Fruit fly (Drosophila melanogaster) whole organism, embryonic: ENCODE data around the gene CG33647.

Experiments used
- ATbp ChIP-seq: fragments of 200-800 bp; sonication (Bioruptor generic); optimal IDR thresholded peaks from 2 replicates; lab custom pipeline; 2017; ENCODE audit warnings: missing biosample characterization, mild to moderate bottlenecking, missing genetic modification characterization, missing genetic modification reagents
- Antp ChIP-seq: fragments of 200-800 bp; sonication (Bioruptor generic); optimal IDR thresholded peaks from 3 replicates; lab custom pipeline; 2016; ENCODE audit warnings: missing biosample characterization, missing genetic modification characterization
- Blimp-1 ChIP-seq: fragments of 200-800 bp; sonication (Bioruptor generic); optimal IDR thresholded peaks from 3 replicates; lab custom pipeline; 2018; ENCODE audit warnings: missing biosample characterization, missing genetic modification characterization, mild to moderate bottlenecking, moderate library complexity, missing genetic modification reagents
- CG10147 ChIP-seq: fragments of 200-800 bp; sonication (Bioruptor generic); optimal IDR thresholded peaks from 2 replicates; lab custom pipeline; 2019; ENCODE audit warnings: missing biosample characterization, mild to moderate bottlenecking, missing genetic modification characterization, moderate library complexity
- CG10274 ChIP-seq: fragments of 200-800 bp; sonication (Bioruptor generic); optimal IDR thresholded peaks from 3 replicates; lab custom pipeline; 2017; ENCODE audit warnings: missing biosample characterization, mild to moderate bottlenecking, missing genetic modification characterization
- CG10959 ChIP-seq: fragments of 200-800 bp; sonication (Bioruptor generic); IDR thresholded peaks from 2 replicates; pipeline ENCODE4 v1.3.6; 2022; ENCODE audit warnings: missing biosample characterization, missing genetic modification characterization
- CG11085 ChIP-seq: fragments of 200-800 bp; sonication (Bioruptor generic); IDR thresholded peaks from 2 replicates; pipeline ENCODE4 v1.3.6; 2022; ENCODE audit warnings: missing biosample characterization, missing genetic modification characterization
- CG12299 ChIP-seq: fragments of 200-800 bp; sonication (Bioruptor generic); optimal IDR thresholded peaks from 2 replicates; lab custom pipeline; 2018; ENCODE audit warnings: missing biosample characterization, mild to moderate bottlenecking, missing genetic modification characterization
- CG12391 ChIP-seq: fragments of 200-800 bp; sonication (Bioruptor generic); optimal IDR thresholded peaks from 3 replicates; lab custom pipeline; 2018; ENCODE audit warnings: missing biosample characterization, mild to moderate bottlenecking, missing genetic modification characterization, moderate library complexity
- CG17328 ChIP-seq: fragments of 200-800 bp; sonication (Bioruptor generic); IDR thresholded peaks from 2 replicates; pipeline ENCODE4 v1.3.6; 2022; ENCODE audit warnings: missing biosample characterization, missing genetic modification characterization
- CG1792 ChIP-seq: fragments of 200-800 bp; sonication (Bioruptor generic); optimal IDR thresholded peaks from 2 replicates; lab custom pipeline; 2016; ENCODE audit warnings: missing biosample characterization, missing genetic modification characterization
- CG3995 ChIP-seq: fragments of 200-800 bp; sonication (Bioruptor generic); optimal IDR thresholded peaks from 3 replicates; lab custom pipeline; 2016; ENCODE audit warnings: missing biosample characterization, missing genetic modification characterization
- CG6272 ChIP-seq: fragments of 200-800 bp; sonication (Bioruptor generic); IDR thresholded peaks from 2 replicates; pipeline ENCODE4 v1.3.6; 2022; ENCODE audit warnings: missing biosample characterization, missing genetic modification characterization
- CG6854 ChIP-seq: fragments of 200-800 bp; sonication (Bioruptor generic); optimal IDR thresholded peaks from 3 replicates; lab custom pipeline; 2017; ENCODE audit warnings: missing biosample characterization, mild to moderate bottlenecking, missing genetic modification characterization
- CG7963 ChIP-seq: fragments of 200-800 bp; sonication (Bioruptor generic); IDR thresholded peaks from 3 replicates; pipeline ENCODE4 v1.3.6; 2022; ENCODE audit warnings: missing biosample characterization, missing genetic modification characterization; ENCODE audit not compliant: partially characterized antibody
- CG8388 ChIP-seq: fragments of 200-800 bp; sonication (Bioruptor generic); optimal IDR thresholded peaks from 2 replicates; lab custom pipeline; 2019; ENCODE audit warnings: missing biosample characterization, mild to moderate bottlenecking, missing genetic modification characterization, moderate library complexity
- CG8924 ChIP-seq: fragments of 200-800 bp; optimal IDR thresholded peaks from 3 replicates; lab custom pipeline; 2019; ENCODE audit warnings: missing biosample characterization, mild to moderate bottlenecking, missing genetic modification characterization, moderate library complexity
- Dip3 ChIP-seq: fragments of 200-800 bp; sonication (Bioruptor generic); optimal IDR thresholded peaks from 3 replicates; lab custom pipeline; 2016; ENCODE audit warnings: missing biosample characterization, missing genetic modification characterization
- Doc3 ChIP-seq: fragments of 200-800 bp; sonication (Bioruptor generic); IDR thresholded peaks from 3 replicates; pipeline ENCODE4 v1.3.6; 2022; ENCODE audit warnings: missing biosample characterization, missing genetic modification characterization; ENCODE audit not compliant: partially characterized antibody
- Dp ChIP-seq: fragments of 200-800 bp; sonication (Bioruptor generic); optimal IDR thresholded peaks from 2 replicates; lab custom pipeline; 2018; ENCODE audit warnings: missing biosample characterization, mild to moderate bottlenecking, missing genetic modification characterization, moderate library complexity
- Ets97D ChIP-seq: fragments of 200-800 bp; sonication (Bioruptor generic); optimal IDR thresholded peaks from 3 replicates; lab custom pipeline; 2016; ENCODE audit warnings: missing biosample characterization, missing genetic modification characterization
- Gsc ChIP-seq: fragments of 200-800 bp; sonication (Bioruptor generic); IDR thresholded peaks from 2 replicates; pipeline ENCODE4 v1.3.6; 2022; ENCODE audit warnings: missing biosample characterization, missing genetic modification characterization
- H2.0 ChIP-seq: fragments of 200-800 bp; sonication (Bioruptor generic); IDR thresholded peaks from 2 replicates; pipeline ENCODE4 v1.3.6; 2022; ENCODE audit warnings: missing biosample characterization, missing genetic modification characterization
- Hmr ChIP-seq: fragments of 200-800 bp; sonication (Bioruptor generic); optimal IDR thresholded peaks from 3 replicates; lab custom pipeline; 2017; ENCODE audit warnings: mild to moderate bottlenecking, missing biosample characterization, missing genetic modification reagents, missing genetic modification characterization
- MTF-1 ChIP-seq: fragments of 200-800 bp; sonication (Bioruptor generic); optimal IDR thresholded peaks from 2 replicates; lab custom pipeline; 2018; ENCODE audit warnings: missing biosample characterization, mild to moderate bottlenecking, missing genetic modification characterization, borderline replicate concordance
- Med ChIP-seq: fragments of 200-800 bp; sonication (Bioruptor generic); peaks from one replicate; lab custom pipeline; 2016; ENCODE audit warnings: missing biosample characterization, missing genetic modification characterization, mild to moderate bottlenecking, inconsistent platforms, moderate library complexity
- Mes4 ChIP-seq: fragments of 200-800 bp; sonication (Bioruptor generic); optimal IDR thresholded peaks from 2 replicates; lab custom pipeline; 2016; ENCODE audit warnings: missing biosample characterization, missing genetic modification characterization
- Oli ChIP-seq: fragments of 200-800 bp; sonication (Bioruptor generic); optimal IDR thresholded peaks from 2 replicates; lab custom pipeline; 2018; ENCODE audit warnings: missing biosample characterization, mild to moderate bottlenecking, missing genetic modification characterization, moderate library complexity
- Ptx1 ChIP-seq: fragments of 200-800 bp; sonication (Bioruptor generic); IDR thresholded peaks from 2 replicates; pipeline ENCODE4 v1.3.6; 2022; ENCODE audit warnings: missing biosample characterization, missing genetic modification characterization
- Sin3A ChIP-seq: fragments of >200 bp; optimal IDR thresholded peaks from 2 replicates; lab custom pipeline; 2018
- Sox102F ChIP-seq: fragments of 200-800 bp; sonication (Bioruptor generic); optimal IDR thresholded peaks from 2 replicates; lab custom pipeline; 2018; ENCODE audit warnings: missing biosample characterization, mild to moderate bottlenecking, missing genetic modification characterization, moderate library complexity
- TFAM ChIP-seq: fragments of 200-800 bp; sonication (Bioruptor generic); optimal IDR thresholded peaks from 2 replicates; lab custom pipeline; 2017; ENCODE audit warnings: missing biosample characterization, missing genetic modification characterization, inconsistent platforms
- Xrp1 ChIP-seq: fragments of 200-800 bp; sonication (Bioruptor generic); IDR thresholded peaks from 2 replicates; pipeline ENCODE4 v1.3.6; 2022; ENCODE audit warnings: missing biosample characterization, missing genetic modification characterization
- ac ChIP-seq: fragments of 200-800 bp; sonication (Bioruptor generic); optimal IDR thresholded peaks from 3 replicates; lab custom pipeline; 2017; ENCODE audit warnings: missing biosample characterization, mild to moderate bottlenecking, missing genetic modification characterization
- bsh ChIP-seq, 2 experiments: fragments of 200-800 bp; sonication (Bioruptor generic); optimal IDR thresholded peaks; 2 replicates each; lab custom pipeline; 2017 to 2018; ENCODE audit warnings: mild to moderate bottlenecking in 2 of 2, missing biosample characterization in 2 of 2, missing genetic modification characterization in 2 of 2, moderate library complexity in 1 of 2
- cad ChIP-seq: fragments of >200 bp; optimal IDR thresholded peaks from 2 replicates; lab custom pipeline; 2017; ENCODE audit warnings: missing biosample characterization, missing genetic modification characterization
- chm ChIP-seq: fragments of 200-800 bp; sonication (Bioruptor generic); IDR thresholded peaks from 2 replicates; pipeline ENCODE4 v1.3.6; 2022; ENCODE audit warnings: missing biosample characterization, missing genetic modification characterization
- corto ChIP-seq: fragments of 200-800 bp; sonication (Bioruptor generic); optimal IDR thresholded peaks from 2 replicates; lab custom pipeline; 2016; ENCODE audit warnings: missing biosample characterization, mild to moderate bottlenecking, missing genetic modification characterization, moderate library complexity
- cwo ChIP-seq: fragments of 200-800 bp; sonication (Bioruptor generic); optimal IDR thresholded peaks from 3 replicates; lab custom pipeline; 2017; ENCODE audit warnings: missing biosample characterization, missing genetic modification characterization, mild to moderate bottlenecking, moderate library complexity, missing genetic modification reagents
- dmrt99B ChIP-seq: fragments of 200-800 bp; sonication (Bioruptor generic); optimal IDR thresholded peaks from 2 replicates; lab custom pipeline; 2018; ENCODE audit warnings: missing biosample characterization, mild to moderate bottlenecking, missing genetic modification characterization, moderate library complexity
- grau ChIP-seq: fragments of 200-800 bp; optimal IDR thresholded peaks from 3 replicates; lab custom pipeline; 2019; ENCODE audit warnings: missing biosample characterization, mild to moderate bottlenecking, missing genetic modification characterization, moderate library complexity
- hkb ChIP-seq, 2 experiments: fragments of 200-800 bp in 1 of 2; fragments of >200 bp in 1 of 2; sonication (Bioruptor generic) in 1 of 2; IDR thresholded peaks in 1 of 2; optimal IDR thresholded peaks in 1 of 2; 2 replicates each; pipeline versions ENCODE4 v1.3.6 to Lab custom; 2017 to 2022; ENCODE audit warnings: missing biosample characterization in 1 of 2, missing genetic modification characterization in 1 of 2
- org-1 ChIP-seq: fragments of 200-800 bp; sonication (Bioruptor generic); optimal IDR thresholded peaks from 2 replicates; lab custom pipeline; 2017; ENCODE audit warnings: missing biosample characterization, missing genetic modification characterization
- pita ChIP-seq: fragments of 200-800 bp; sonication (Bioruptor generic); optimal IDR thresholded peaks from 2 replicates; lab custom pipeline; 2017; ENCODE audit warnings: missing biosample characterization, mild to moderate bottlenecking, missing genetic modification characterization
- pum ChIP-seq: fragments of 200-800 bp; sonication (Bioruptor generic); optimal IDR thresholded peaks from 2 replicates; lab custom pipeline; 2016; ENCODE audit warnings: missing biosample characterization, missing genetic modification characterization
- pzg ChIP-seq: fragments of 200-800 bp; sonication (Bioruptor generic); optimal IDR thresholded peaks from 3 replicates; lab custom pipeline; 2018; ENCODE audit warnings: missing biosample characterization, mild to moderate bottlenecking, missing genetic modification characterization, moderate library complexity
- ranshi ChIP-seq: fragments of 200-800 bp; sonication (Bioruptor generic); IDR thresholded peaks from 2 replicates; pipeline ENCODE4 v1.3.6; 2022; ENCODE audit warnings: missing biosample characterization, missing genetic modification characterization
- row ChIP-seq: fragments of 200-800 bp; sonication (Bioruptor generic); IDR thresholded peaks from 3 replicates; pipeline ENCODE4 v1.3.6; 2022; ENCODE audit warnings: missing biosample characterization, missing genetic modification characterization
- slou ChIP-seq: fragments of 200-800 bp; sonication (Bioruptor generic); optimal IDR thresholded peaks from 3 replicates; lab custom pipeline; 2016; ENCODE audit warnings: missing biosample characterization, missing genetic modification characterization
- tio ChIP-seq: fragments of 200-800 bp; sonication (Bioruptor generic); optimal IDR thresholded peaks from 2 replicates; lab custom pipeline; 2017; ENCODE audit warnings: missing biosample characterization, missing genetic modification characterization, inconsistent platforms
- wdn ChIP-seq: fragments of 200-800 bp; sonication (Bioruptor generic); IDR thresholded peaks from 2 replicates; pipeline ENCODE4 v1.3.6; 2022; ENCODE audit warnings: missing biosample characterization, missing genetic modification characterization

The CG33647 gene

dm6 chr3L:19205764-19206163, 30.4 kb upstream of the CG33647 start (continued):
- TF ChIP-seq Mes4 (GFP tag; lab: Kevin White, UChicago) (no peak), CG10147 (GFP tag; lab: Kevin White, UChicago) (no peak), Sin3A (no peak), hkb (optimal IDR thresholded peaks at IDR 0.05; lab: Kevin White, UChicago) (no peak), hkb (GFP tag; IDR thresholded peaks at IDR 0.05; lab: Robert Waterston, UW) (no peak), H2.0 (GFP tag; lab: Robert Waterston, UW) (no peak), ranshi (GFP tag; lab: Robert Waterston, UW) (no peak), CG3995 (GFP tag; lab: Kevin White, UChicago) (no peak), Oli (tag; lab: Kevin White, UChicago) (peak; percentile 19), CG12391 (tag; lab: Kevin White, UChicago) (peak; percentile 41), pzg (GFP tag; lab: Kevin White, UChicago) (no peak), CG8388 (peak; percentile 8), Dp (GFP tag; lab: Kevin White, UChicago) (no peak), bsh (GFP tag; optimal IDR thresholded peaks at IDR 0.05; lab: Kevin White, UChicago) (peak in 1 of 2 experiments; percentile 37), TFAM (no peak), chm (GFP tag; lab: Robert Waterston, UW) (no peak), MTF-1 (GFP tag; lab: Kevin White, UChicago) (no peak), grau (peak; percentile 29), ATbp (GFP tag; lab: Kevin White, UChicago) (peak; percentile 9), Med (GFP tag; lab: Kevin White, UChicago) (no peak), cwo (GFP tag; lab: Kevin White, UChicago) (peak; percentile 1), Xrp1 (0 out of 2 replicates have a peak, but pooled peaks have one; percentile 18), Hmr (GFP tag; lab: Kevin White, UChicago) (no peak), dmrt99B (peak; percentile 33), CG17328 (GFP tag; lab: Robert Waterston, UW) (no peak), Antp (GFP tag; lab: Kevin White, UChicago) (no peak), cad (no peak), Ets97D (GFP tag; lab: Kevin White, UChicago) (no peak), CG12299 (tag; lab: Kevin White, UChicago) (no peak), slou (no peak), pum (GFP tag; lab: Kevin White, UChicago) (no peak), org-1 (GFP tag; lab: Kevin White, UChicago) (no peak), Sox102F (GFP tag; lab: Kevin White, UChicago) (peak; percentile 39), CG7963 (GFP tag; lab: Robert Waterston, UW) (no peak), CG11085 (GFP tag; lab: Robert Waterston, UW) (no peak), CG6854 (GFP tag; lab: Kevin White, UChicago) (no peak), CG10274 (no peak), Gsc (no peak), CG8924 (tag; lab: Kevin White, UChicago) (peak; percentile 22), row (GFP tag; lab: Robert Waterston, UW) (peak; percentile 41; the same call in 2 of the 3 replicates), pita (GFP tag; lab: Kevin White, UChicago) (no peak), Ptx1 (GFP tag; lab: Robert Waterston, UW) (no peak), Doc3 (GFP tag; lab: Robert Waterston, UW) (no peak), CG6272 (GFP tag; lab: Robert Waterston, UW) (no peak), CG10959 (GFP tag; lab: Robert Waterston, UW) (no peak), ac (GFP tag; lab: Kevin White, UChicago) (no peak), corto (no peak), Blimp-1 (peak; percentile 22), wdn (GFP tag; lab: Robert Waterston, UW) (no peak), CG1792 (no peak), Dip3 (no peak), tio (GFP tag; lab: Kevin White, UChicago) (no peak)
